Fruit fly (Drosophila melanogaster) ovary, adult (tissue): Measurements from ENCODE around the gene CG15803.

Source experiments
- CG17801 ChIP-seq: fragments of 200-800 bp; optimal IDR thresholded peaks from 2 replicates; lab custom pipeline; 2019; ENCODE audit warnings: missing biosample characterization, mild to moderate bottlenecking, missing genetic modification characterization, moderate library complexity; ENCODE audit not compliant: partially characterized antibody

Gene CG15803

dm6 chr3R:18360630-18361260 lies at the start of gene CG15803:
Gene CG15803, minus strand, starts transcription at chr3R:18360728.
- no peak for TF ChIP-seq CG17801

dm6 chr3R:18404713-18405112 lies 44.2 kb upstream of the CG15803 start, which contains the start of gene CG7685:
Gene CG7685, plus strand, starts transcription at chr3R:18404940.
- peak; percentile 70 for TF ChIP-seq CG17801

- TF ChIP-seq CG17801: peak; percentile 98
Measured at dm6 chr3R:18402549-18403429, 42.3 kb upstream of the CG15803 start, which contains the start of the genes Wdr37 and koko. Gene Wdr37, minus strand, starts transcription at chr3R:18402716. Gene koko, plus strand, starts transcription at chr3R:18403026.

- no peak for TF ChIP-seq CG17801
Measured at dm6 chr3R:18399698-18400020, 39.1 kb upstream of the CG15803 start.

dm6 chr3R:18398954-18399697 lies 38.6 kb upstream of the CG15803 start, which contains the start of gene Vha100-2:
Gene Vha100-2, minus strand, starts transcription at chr3R:18399169.
- TF ChIP-seq CG17801: peak; percentile 53

- TF ChIP-seq CG17801: no peak
Measured at dm6 chr3R:18398460-18398901, 38.0 kb upstream of the CG15803 start.

dm6 chr3R:18397834-18398378 lies 37.4 kb upstream of the CG15803 start:
- no peak for TF ChIP-seq CG17801

- peak; percentile 96 for TF ChIP-seq CG17801
Measured at dm6 chr3R:18396801-18397604, 36.5 kb upstream of the CG15803 start, which contains the start of gene Vti1b. Gene Vti1b, plus strand, starts transcription at chr3R:18396995.

- no peak for TF ChIP-seq CG17801
Measured at dm6 chr3R:18395694-18396093, 35.2 kb upstream of the CG15803 start.

dm6 chr3R:18394876-18395275 lies 34.3 kb upstream of the CG15803 start:
- no peak for TF ChIP-seq CG17801

- TF ChIP-seq CG17801: no peak
Measured at dm6 chr3R:18393436-18393835, 32.9 kb upstream of the CG15803 start.

dm6 chr3R:18389790-18390189 lies 29.3 kb upstream of the CG15803 start, which contains the start of gene Vha100-4:
Gene Vha100-4, minus strand, starts transcription at chr3R:18389805.
- TF ChIP-seq CG17801: no peak

- TF ChIP-seq CG17801: no peak
Measured at dm6 chr3R:18385593-18385992, 25.1 kb upstream of the CG15803 start, which contains the start of gene cona. Gene cona, plus strand, starts transcription at chr3R:18385828.

- no peak for TF ChIP-seq CG17801
Measured at dm6 chr3R:18384972-18385371, 24.4 kb upstream of the CG15803 start, which contains the start of gene CG14309. Gene CG14309, minus strand, starts transcription at chr3R:18385072.

- no peak for TF ChIP-seq CG17801
Measured at dm6 chr3R:18381014-18381512, 20.5 kb upstream of the CG15803 start, which contains the start of gene CG7675. Gene CG7675, minus strand, starts transcription at chr3R:18381178.
